Fruit fly (Drosophila melanogaster) whole organism, embryonic: ENCODE results near the gene CG33664.
A peak's percentile ranks its signal among the peaks of the same experiment; 100 is the strongest.

Source experiments
- Awh ChIP-seq: fragments of 200-800 bp; sonication (Bioruptor generic); IDR thresholded peaks from 2 replicates; pipeline ENCODE4, ENCODE4 v1.3.6; 2022; ENCODE audit warnings: missing biosample characterization, missing genetic modification characterization
- C15 ChIP-seq: fragments of 200-800 bp; sonication (Bioruptor generic); IDR thresholded peaks from 3 replicates; pipeline ENCODE4 v1.3.6; 2022; ENCODE audit warnings: missing biosample characterization, missing genetic modification characterization
- CG10147 ChIP-seq: fragments of 200-800 bp; sonication (Bioruptor generic); optimal IDR thresholded peaks from 2 replicates; lab custom pipeline; 2019; ENCODE audit warnings: missing biosample characterization, mild to moderate bottlenecking, missing genetic modification characterization, moderate library complexity
- CG10274 ChIP-seq: fragments of 200-800 bp; sonication (Bioruptor generic); optimal IDR thresholded peaks from 3 replicates; lab custom pipeline; 2017; ENCODE audit warnings: missing biosample characterization, mild to moderate bottlenecking, missing genetic modification characterization
- CG10462 ChIP-seq: fragments of 200-800 bp; sonication (Bioruptor generic); optimal IDR thresholded peaks from 2 replicates; lab custom pipeline; 2016; ENCODE audit warnings: missing biosample characterization, missing genetic modification characterization
- CG11695 ChIP-seq: fragments of 200-800 bp; sonication (Bioruptor generic); IDR thresholded peaks from 3 replicates; pipeline ENCODE4 v1.3.6; 2022; ENCODE audit warnings: missing biosample characterization, missing genetic modification characterization
- CG12299 ChIP-seq: fragments of 200-800 bp; sonication (Bioruptor generic); optimal IDR thresholded peaks from 2 replicates; lab custom pipeline; 2018; ENCODE audit warnings: missing biosample characterization, mild to moderate bottlenecking, missing genetic modification characterization
- CG12744 ChIP-seq: fragments of 200-800 bp; sonication (Bioruptor generic); optimal IDR thresholded peaks from 2 replicates; lab custom pipeline; 2016; ENCODE audit warnings: missing biosample characterization, missing genetic modification characterization
- CG17328 ChIP-seq: fragments of 200-800 bp; sonication (Bioruptor generic); IDR thresholded peaks from 2 replicates; pipeline ENCODE4 v1.3.6; 2022; ENCODE audit warnings: missing biosample characterization, missing genetic modification characterization
- CG1832 ChIP-seq: fragments of 200-800 bp; sonication (Bioruptor generic); optimal IDR thresholded peaks from 2 replicates; lab custom pipeline; 2017; ENCODE audit warnings: missing biosample characterization, mild to moderate bottlenecking, missing genetic modification characterization, inconsistent platforms
- CG3838 ChIP-seq: fragments of 200-800 bp; sonication (Bioruptor generic); optimal IDR thresholded peaks from 3 replicates; lab custom pipeline; 2016; ENCODE audit warnings: missing biosample characterization, missing genetic modification characterization
- CG4360 ChIP-seq: fragments of 200-800 bp; sonication (Bioruptor generic); IDR thresholded peaks from 2 replicates; pipeline ENCODE4 v1.3.6; 2022; ENCODE audit warnings: missing biosample characterization, missing genetic modification characterization
- CG4820 ChIP-seq: fragments of 200-800 bp; sonication (Bioruptor generic); optimal IDR thresholded peaks from 3 replicates; lab custom pipeline; 2016; ENCODE audit warnings: missing biosample characterization, missing genetic modification characterization
- CG6272 ChIP-seq: fragments of 200-800 bp; sonication (Bioruptor generic); IDR thresholded peaks from 2 replicates; pipeline ENCODE4 v1.3.6; 2022; ENCODE audit warnings: missing biosample characterization, missing genetic modification characterization
- CG6765 ChIP-seq: fragments of 200-800 bp; sonication (Bioruptor generic); optimal IDR thresholded peaks from 3 replicates; lab custom pipeline; 2017; ENCODE audit warnings: missing biosample characterization, mild to moderate bottlenecking, missing genetic modification characterization
- CG7556 ChIP-seq: fragments of 200-800 bp; sonication (Bioruptor generic); optimal IDR thresholded peaks from 2 replicates; lab custom pipeline; 2017; ENCODE audit warnings: missing biosample characterization, mild to moderate bottlenecking, missing genetic modification characterization
- CG8290 ChIP-seq, 3 experiments: fragments of 200-800 bp; sonication (Bioruptor generic); optimal IDR thresholded peaks; 2 replicates each; lab custom pipeline; 2016 to 2019; ENCODE audit warnings: missing biosample characterization in 3 of 3, missing genetic modification characterization in 3 of 3, mild to moderate bottlenecking in 2 of 3, moderate library complexity in 1 of 3
- CG8478 ChIP-seq: fragments of >200 bp; optimal IDR thresholded peaks from 2 replicates; lab custom pipeline; 2018
- CG9609 ChIP-seq: fragments of 200-800 bp; sonication (Bioruptor generic); optimal IDR thresholded peaks from 3 replicates; lab custom pipeline; 2016; ENCODE audit warnings: missing biosample characterization, missing genetic modification characterization
- Camta ChIP-seq: fragments of 200-800 bp; sonication (Bioruptor generic); optimal IDR thresholded peaks from 2 replicates; lab custom pipeline; 2016; ENCODE audit warnings: missing biosample characterization, missing genetic modification characterization
- CkIIα-i1 ChIP-seq: fragments of 200-800 bp; sonication (Bioruptor generic); IDR thresholded peaks from 2 replicates; pipeline ENCODE4 v1.3.6; 2022; ENCODE audit warnings: missing biosample characterization, missing genetic modification characterization
- Doc3 ChIP-seq: fragments of 200-800 bp; sonication (Bioruptor generic); IDR thresholded peaks from 3 replicates; pipeline ENCODE4 v1.3.6; 2022; ENCODE audit warnings: missing biosample characterization, missing genetic modification characterization; ENCODE audit not compliant: partially characterized antibody
- Fer3 ChIP-seq: fragments of 200-800 bp; sonication (Bioruptor generic); optimal IDR thresholded peaks from 2 replicates; lab custom pipeline; 2018; ENCODE audit warnings: missing biosample characterization, mild to moderate bottlenecking, missing genetic modification characterization, moderate library complexity
- HmgD ChIP-seq: fragments of 200-800 bp; sonication (Bioruptor generic); optimal IDR thresholded peaks from 3 replicates; lab custom pipeline; 2016; ENCODE audit warnings: missing biosample characterization, missing genetic modification characterization
- NC2β ChIP-seq: fragments of 200-800 bp; sonication (Bioruptor generic); optimal IDR thresholded peaks from 2 replicates; lab custom pipeline; 2016; ENCODE audit warnings: missing biosample characterization, missing genetic modification characterization
- Six4 ChIP-seq: fragments of 200-800 bp; sonication (Bioruptor generic); optimal IDR thresholded peaks from 2 replicates; lab custom pipeline; 2016; ENCODE audit warnings: missing biosample characterization, missing genetic modification characterization
- Tbp ChIP-seq: fragments of >200 bp; optimal IDR thresholded peaks from 2 replicates; lab custom pipeline; 2018; ENCODE audit warnings: missing biosample characterization, missing genetic modification characterization
- Trl ChIP-seq, 3 experiments: fragments of >200 bp in 2 of 3; fragments of 200-800 bp in 1 of 3; sonication (Bioruptor generic) in 1 of 3; optimal IDR thresholded peaks; 2 replicates in 1 of 3; 3 replicates in 2 of 3; lab custom pipeline; 2016 to 2017; ENCODE audit warnings: missing biosample characterization in 1 of 3, missing genetic modification characterization in 1 of 3
- Vsx1 ChIP-seq: fragments of 200-800 bp; sonication (Bioruptor generic); optimal IDR thresholded peaks from 2 replicates; lab custom pipeline; 2017; ENCODE audit warnings: missing biosample characterization, mild to moderate bottlenecking, missing genetic modification characterization, missing genetic modification reagents
- YL-1 ChIP-seq: fragments of 200-800 bp; sonication (Bioruptor generic); optimal IDR thresholded peaks from 3 replicates; lab custom pipeline; 2017; ENCODE audit warnings: missing biosample characterization, mild to moderate bottlenecking, missing genetic modification characterization
- aop ChIP-seq: fragments of 200-800 bp; sonication (Bioruptor generic); IDR thresholded peaks from 2 replicates; pipeline ENCODE4 v1.3.6; 2022; ENCODE audit warnings: missing biosample characterization, missing genetic modification characterization
- bbx ChIP-seq: fragments of 200-800 bp; sonication (Bioruptor generic); IDR thresholded peaks from 2 replicates; pipeline ENCODE4 v1.3.6; 2022; ENCODE audit warnings: missing biosample characterization, missing genetic modification characterization; ENCODE audit not compliant: partially characterized antibody
- cas ChIP-seq: fragments of 200-800 bp; sonication (Bioruptor generic); IDR thresholded peaks from 2 replicates; pipeline ENCODE4 v1.3.6; 2022; ENCODE audit warnings: missing biosample characterization, missing genetic modification characterization
- chn ChIP-seq: fragments of 200-800 bp; sonication (Bioruptor generic); optimal IDR thresholded peaks from 2 replicates; lab custom pipeline; 2016; ENCODE audit warnings: missing biosample characterization, missing genetic modification characterization
- fd3F ChIP-seq: fragments of 200-800 bp; sonication (Bioruptor generic); optimal IDR thresholded peaks from 2 replicates; lab custom pipeline; 2018; ENCODE audit warnings: missing biosample characterization, mild to moderate bottlenecking, missing genetic modification characterization, moderate library complexity
- gem ChIP-seq: fragments of 200-800 bp; sonication (Bioruptor generic); optimal IDR thresholded peaks from 2 replicates; lab custom pipeline; 2019; ENCODE audit warnings: missing biosample characterization, mild to moderate bottlenecking, missing genetic modification characterization, moderate library complexity
- gt ChIP-seq: fragments of 200-800 bp; sonication (Bioruptor generic); IDR thresholded peaks from 2 replicates; pipeline ENCODE4 v1.3.6; 2022; ENCODE audit warnings: missing biosample characterization, missing genetic modification characterization
- insv ChIP-seq, 2 experiments: fragments of 200-800 bp; sonication (Bioruptor generic); optimal IDR thresholded peaks; 3 replicates each; lab custom pipeline; 2016 to 2018; ENCODE audit warnings: missing biosample characterization in 2 of 2, missing genetic modification characterization in 2 of 2
- inv ChIP-seq: fragments of 200-800 bp; sonication (Bioruptor generic); IDR thresholded peaks from 2 replicates; pipeline ENCODE4 v1.3.6; 2022; ENCODE audit warnings: missing biosample characterization, missing genetic modification characterization; ENCODE audit not compliant: partially characterized antibody
- lov ChIP-seq, 2 experiments: fragments of 200-800 bp in 1 of 2; fragments of >200 bp in 1 of 2; sonication (Bioruptor generic) in 1 of 2; IDR thresholded peaks in 1 of 2; optimal IDR thresholded peaks in 1 of 2; 2 replicates in 1 of 2; 3 replicates in 1 of 2; pipeline versions ENCODE4 v1.3.6 to Lab custom; 2017 to 2022; ENCODE audit warnings: missing biosample characterization in 1 of 2, missing genetic modification characterization in 1 of 2
- luna ChIP-seq: fragments of 200-800 bp; sonication (Bioruptor generic); optimal IDR thresholded peaks from 2 replicates; lab custom pipeline; 2016; ENCODE audit warnings: missing biosample characterization, missing genetic modification characterization
- nom ChIP-seq: fragments of 200-800 bp; sonication (Bioruptor generic); optimal IDR thresholded peaks from 2 replicates; lab custom pipeline; 2017; ENCODE audit warnings: missing biosample characterization, missing genetic modification characterization, mild to moderate bottlenecking, moderate library complexity, missing genetic modification reagents
- rib ChIP-seq: fragments of 200-800 bp; sonication (Bioruptor generic); IDR thresholded peaks from 2 replicates; pipeline ENCODE4 v1.3.6; 2022; ENCODE audit warnings: missing biosample characterization, missing genetic modification characterization
- run ChIP-seq: fragments of 200-800 bp; sonication (Bioruptor generic); optimal IDR thresholded peaks from 3 replicates; lab custom pipeline; 2018; ENCODE audit warnings: missing biosample characterization, mild to moderate bottlenecking, missing genetic modification characterization
- sd ChIP-seq: fragments of 200-800 bp; sonication (Bioruptor generic); optimal IDR thresholded peaks from 3 replicates; lab custom pipeline; 2018; ENCODE audit warnings: missing biosample characterization, mild to moderate bottlenecking, missing genetic modification characterization, moderate library complexity
- seq ChIP-seq: fragments of 200-800 bp; sonication (Bioruptor generic); IDR thresholded peaks from 2 replicates; pipeline ENCODE4 v1.3.6; 2022; ENCODE audit warnings: missing biosample characterization, missing genetic modification characterization
- sim ChIP-seq: fragments of 200-800 bp; sonication (Bioruptor generic); IDR thresholded peaks from 2 replicates; pipeline ENCODE4 v1.3.6; 2022; ENCODE audit warnings: missing biosample characterization, missing genetic modification characterization
- sna ChIP-seq: fragments of 200-800 bp; sonication (Bioruptor generic); IDR thresholded peaks from 2 replicates; pipeline ENCODE4 v1.3.6; 2022; ENCODE audit warnings: missing biosample characterization, missing genetic modification characterization; ENCODE audit not compliant: partially characterized antibody
- tna ChIP-seq: fragments of 200-800 bp; sonication (Bioruptor generic); IDR thresholded peaks from 2 replicates; pipeline ENCODE4 v1.3.6; 2022; ENCODE audit warnings: missing biosample characterization, missing genetic modification characterization; ENCODE audit not compliant: partially characterized antibody
- vnd ChIP-seq: fragments of 200-800 bp; sonication (Bioruptor generic); IDR thresholded peaks from 3 replicates; pipeline ENCODE4 v1.3.6; 2022; ENCODE audit warnings: missing biosample characterization, missing genetic modification characterization; ENCODE audit not compliant: partially characterized antibody

CG33664 gene

DNA sequence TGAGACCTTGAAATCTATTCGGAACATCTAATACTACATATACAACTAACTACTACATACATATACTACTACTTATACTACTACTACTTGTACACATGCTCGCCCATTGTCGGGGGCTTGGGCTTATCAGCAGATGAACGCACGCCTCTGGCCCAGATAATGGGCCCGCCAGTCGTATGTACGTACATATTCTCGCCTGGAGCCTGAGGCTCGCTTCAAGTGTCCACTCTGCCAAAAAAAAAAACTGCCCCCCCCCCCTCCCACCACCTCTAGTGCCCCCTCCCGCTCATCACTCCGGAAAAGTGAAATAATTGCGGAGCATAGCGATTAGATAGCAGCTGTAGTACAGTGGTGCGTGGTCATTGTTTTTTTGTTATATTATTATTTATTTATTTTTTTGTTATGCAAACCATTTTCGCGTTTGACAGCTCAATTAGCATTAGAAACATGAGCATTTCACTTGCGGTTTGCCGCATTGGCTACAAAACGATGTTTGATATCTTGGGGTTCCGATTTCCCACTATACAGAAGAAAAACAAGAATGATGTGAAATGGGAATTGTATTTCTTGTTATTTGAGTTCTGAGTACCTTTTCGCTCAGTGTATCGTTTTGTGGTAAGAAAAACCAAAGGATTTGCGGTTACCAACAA is 27.1 kb upstream of the CG33664 start (continued):
- TF ChIP-seq sna (GFP tag; lab: Robert Waterston, UW) (no peak), Awh (GFP tag; lab: Robert Waterston, UW) (no peak), tna (GFP tag; lab: Robert Waterston, UW) (no peak), CG11695 (GFP tag; lab: Robert Waterston, UW) (no peak), HmgD (no peak), CG1832 (GFP tag; lab: Kevin White, UChicago) (no peak), C15 (no peak), aop (no peak), fd3F (GFP tag; lab: Kevin White, UChicago) (peak; percentile 7), Camta (GFP tag; lab: Kevin White, UChicago) (no peak), sd (tag; lab: Kevin White, UChicago) (peak; percentile 67), nom (no peak), cas (GFP tag; lab: Robert Waterston, UW) (no peak), Tbp (GFP tag; lab: Kevin White, UChicago) (no peak), CG6272 (GFP tag; lab: Robert Waterston, UW) (no peak), CkIIα-i1 (GFP tag; lab: Robert Waterston, UW) (no peak), Six4 (no peak), CG9609 (GFP tag; lab: Kevin White, UChicago) (no peak), bbx (GFP tag; lab: Robert Waterston, UW) (no peak), gem (peak; percentile 50), CG8478 (lab: Kevin White, UChicago) (no peak), gt (no peak), CG17328 (GFP tag; lab: Robert Waterston, UW) (no peak), CG6765 (GFP tag; lab: Kevin White, UChicago) (no peak), insv (GFP tag; optimal IDR thresholded peaks at IDR 0.05; lab: Kevin White, UChicago) (no peak), run (no peak), Trl (optimal IDR thresholded peaks at IDR 0.05; lab: Kevin White, UChicago) (no peak), Trl (GFP tag; optimal IDR thresholded peaks at IDR 0.05; lab: Kevin White, UChicago) (no peak), CG10462 (GFP tag; lab: Kevin White, UChicago) (no peak), NC2β (GFP tag; lab: Kevin White, UChicago) (no peak), CG4820 (GFP tag; lab: Kevin White, UChicago) (no peak), CG10274 (GFP tag; lab: Kevin White, UChicago) (peak; percentile 2), CG4360 (GFP tag; lab: Robert Waterston, UW) (no peak), Vsx1 (no peak), CG10147 (GFP tag; lab: Kevin White, UChicago) (no peak), CG8290 (GFP tag; optimal IDR thresholded peaks at IDR 0.05; lab: Kevin White, UChicago) (no peak), CG8290 (tag; optimal IDR thresholded peaks at IDR 0.05; lab: Kevin White, UChicago) (no peak), rib (no peak), Fer3 (tag; lab: Kevin White, UChicago) (no peak), sim (GFP tag; lab: Robert Waterston, UW) (no peak), CG12744 (GFP tag; lab: Kevin White, UChicago) (no peak), CG12299 (tag; lab: Kevin White, UChicago) (no peak), inv (GFP tag; lab: Robert Waterston, UW) (no peak), lov (optimal IDR thresholded peaks at IDR 0.05; lab: Kevin White, UChicago) (no peak), lov (GFP tag; IDR thresholded peaks at IDR 0.05; lab: Robert Waterston, UW) (no peak), Doc3 (GFP tag; lab: Robert Waterston, UW) (no peak), luna (GFP tag; lab: Kevin White, UChicago) (no peak), YL-1 (GFP tag; lab: Kevin White, UChicago) (no peak), seq (no peak), CG3838 (GFP tag; lab: Kevin White, UChicago) (no peak), chn (GFP tag; lab: Kevin White, UChicago) (no peak), vnd (GFP tag; lab: Robert Waterston, UW) (peak; percentile 48; the same call in 2 of the 3 replicates), CG7556 (peak; percentile 17)
